Worm (Caenorhabditis elegans) whole organism, L1 larva: Measurements from ENCODE around the gene K02E2.7.

Experiments
- C34B4.2 ChIP-seq: sonication (generic microtip); optimal IDR thresholded peaks from 2 replicates; lab custom pipeline; 2017; ENCODE audit warnings: mild to moderate bottlenecking, missing genetic modification characterization, missing compliant biosample characterization
- F16B12.6 ChIP-seq: fragments of 150-350 bp; optimal IDR thresholded peaks from 2 replicates; lab custom pipeline; 2014; ENCODE audit warnings: missing biosample characterization, missing genetic modification characterization
- Y116A8C.19 ChIP-seq: sonication (generic microtip); optimal IDR thresholded peaks from 2 replicates; lab custom pipeline; 2016; ENCODE audit warnings: missing compliant biosample characterization, missing genetic modification characterization, borderline replicate concordance
- alr-1 ChIP-seq: fragments of 200-800 bp; sonication (Bioruptor generic); optimal IDR thresholded peaks from 2 replicates; lab custom pipeline; 2018; ENCODE audit warnings: borderline replicate concordance, mild to moderate bottlenecking, missing genetic modification characterization, missing compliant biosample characterization
- aly-2 ChIP-seq: fragments of 150-350 bp; optimal IDR thresholded peaks from 2 replicates; lab custom pipeline; 2014; ENCODE audit warnings: missing biosample characterization, missing genetic modification characterization
- blmp-1 ChIP-seq: fragments of 150-350 bp; optimal IDR thresholded peaks from 2 replicates; lab custom pipeline; 2014; ENCODE audit warnings: missing biosample characterization, missing genetic modification characterization
- ceh-8 ChIP-seq: fragments of 200-800 bp; sonication (Bioruptor generic); optimal IDR thresholded peaks from 2 replicates; lab custom pipeline; 2018; ENCODE audit warnings: mild to moderate bottlenecking, missing genetic modification characterization, moderate library complexity, missing compliant biosample characterization
- ceh-88 ChIP-seq: fragments of 200-800 bp; sonication (Bioruptor generic); IDR thresholded peaks from 2 replicates; pipeline ENCODE4 v1.3.6; 2022; ENCODE audit warnings: missing genetic modification characterization, missing compliant biosample characterization
- egl-13 ChIP-seq: sonication (generic microtip); optimal IDR thresholded peaks from 2 replicates; lab custom pipeline; 2016; ENCODE audit warnings: missing genotype, missing genetic modification reagents, missing genetic modification characterization, missing compliant biosample characterization
- elt-2 ChIP-seq: sonication (generic microtip); optimal IDR thresholded peaks from 2 replicates; lab custom pipeline; 2016; ENCODE audit warnings: missing genetic modification characterization, mild to moderate bottlenecking, inconsistent platforms, missing compliant biosample characterization, missing genetic modification reagents
- elt-3 ChIP-seq, 6 experiments: fragments of 150-350 bp in 1 of 6; sonication (generic microtip); optimal IDR thresholded peaks; 2 replicates each; lab custom pipeline; 2017 to 2018; ENCODE audit warnings: missing biosample characterization in 6 of 6, missing genetic modification characterization in 6 of 6, inconsistent platforms in 1 of 6
- fkh-4 ChIP-seq: sonication (generic microtip); optimal IDR thresholded peaks from 2 replicates; lab custom pipeline; 2016; ENCODE audit warnings: missing compliant biosample characterization, missing genetic modification characterization, borderline replicate concordance
- fkh-8 ChIP-seq: sonication (generic microtip); optimal IDR thresholded peaks from 2 replicates; lab custom pipeline; 2016; ENCODE audit warnings: mild to moderate bottlenecking, missing genetic modification characterization, missing compliant biosample characterization
- grh-1 ChIP-seq: fragments of 200-800 bp; sonication (Bioruptor generic); IDR thresholded peaks from 2 replicates; pipeline ENCODE4 v1.3.6; 2022; ENCODE audit warnings: missing genetic modification reagents, missing genetic modification characterization, missing compliant biosample characterization
- hlh-17 ChIP-seq: fragments of 200-800 bp; sonication (Bioruptor generic); optimal IDR thresholded peaks from 2 replicates; lab custom pipeline; 2018; ENCODE audit warnings: missing genetic modification characterization, mild to moderate bottlenecking, missing compliant biosample characterization, moderate library complexity, borderline replicate concordance
- irx-1 ChIP-seq: sonication (generic microtip); optimal IDR thresholded peaks from 2 replicates; lab custom pipeline; 2016; ENCODE audit warnings: missing genetic modification characterization, missing compliant biosample characterization
- isw-1 ChIP-seq: fragments of 200-800 bp; sonication (Bioruptor generic); IDR thresholded peaks from 2 replicates; pipeline ENCODE4 v1.3.6; 2022; ENCODE audit warnings: missing genetic modification characterization, missing compliant biosample characterization
- jun-1 ChIP-seq: fragments of 150-350 bp; optimal IDR thresholded peaks from 2 replicates; lab custom pipeline; 2014; ENCODE audit warnings: missing biosample characterization, missing genetic modification reagents, missing genetic modification characterization
- lin-14 ChIP-seq: fragments of 200-800 bp; sonication (Bioruptor generic); optimal IDR thresholded peaks from 2 replicates; lab custom pipeline; 2018; ENCODE audit warnings: mild to moderate bottlenecking, missing genetic modification characterization, moderate library complexity, missing compliant biosample characterization
- lir-3 ChIP-seq: sonication (generic microtip); optimal IDR thresholded peaks from 2 replicates; lab custom pipeline; 2016; ENCODE audit warnings: mild to moderate bottlenecking, missing genetic modification characterization, moderate library complexity, missing compliant biosample characterization; ENCODE audit not compliant: poor library complexity
- lsy-2 ChIP-seq, 2 experiments: fragments of 150-350 bp; optimal IDR thresholded peaks; 2 replicates each; lab custom pipeline; 2014; ENCODE audit warnings: missing biosample characterization in 2 of 2, missing genetic modification characterization in 2 of 2
- mab-9 ChIP-seq: fragments of 200-800 bp; sonication (Bioruptor generic); IDR thresholded peaks from 2 replicates; pipeline ENCODE4 v1.3.6; 2022; ENCODE audit warnings: missing genetic modification reagents, missing genetic modification characterization, missing compliant biosample characterization
- mdl-1 ChIP-seq, 2 experiments: fragments of 150-350 bp; optimal IDR thresholded peaks; 2 replicates each; lab custom pipeline; 2014 to 2017; ENCODE audit warnings: missing biosample characterization in 2 of 2, missing genetic modification characterization in 2 of 2, inconsistent platforms in 1 of 2
- mep-1 ChIP-seq: fragments of 150-350 bp; optimal IDR thresholded peaks from 2 replicates; lab custom pipeline; 2014; ENCODE audit warnings: missing biosample characterization, missing genetic modification characterization
- nhr-19 ChIP-seq: fragments of 200-800 bp; sonication (Bioruptor generic); conservative IDR thresholded peaks from 2 replicates; pipeline ENCODE4 v1.3.6; 2022; ENCODE audit warnings: missing genetic modification characterization, missing compliant biosample characterization
- nhr-47 ChIP-seq: sonication (generic microtip); optimal IDR thresholded peaks from 2 replicates; lab custom pipeline; 2016; ENCODE audit warnings: mild to moderate bottlenecking, missing genetic modification characterization, moderate library complexity, missing compliant biosample characterization
- nhr-71 ChIP-seq: sonication (generic microtip); optimal IDR thresholded peaks from 2 replicates; lab custom pipeline; 2016; ENCODE audit warnings: mild to moderate bottlenecking, missing genetic modification characterization, moderate library complexity, missing compliant biosample characterization
- nhr-76 ChIP-seq: sonication (generic microtip); optimal IDR thresholded peaks from 2 replicates; lab custom pipeline; 2017; ENCODE audit warnings: missing biosample characterization, missing genetic modification characterization
- nhr-77 ChIP-seq: fragments of 150-350 bp; optimal IDR thresholded peaks from 2 replicates; lab custom pipeline; 2014; ENCODE audit warnings: missing biosample characterization, missing genetic modification characterization
- nhr-84 ChIP-seq: sonication (generic microtip); optimal IDR thresholded peaks from 2 replicates; lab custom pipeline; 2017; ENCODE audit warnings: missing biosample characterization, missing genetic modification characterization
- nhr-85 ChIP-seq: sonication (generic microtip); peaks from one replicate; lab custom pipeline; 2016; ENCODE audit warnings: missing genetic modification characterization, inconsistent platforms, missing compliant biosample characterization
- pax-3 ChIP-seq: fragments of 200-800 bp; sonication (Bioruptor generic); optimal IDR thresholded peaks from 2 replicates; lab custom pipeline; 2018; ENCODE audit warnings: mild to moderate bottlenecking, missing genetic modification characterization, moderate library complexity, missing compliant biosample characterization
- rnt-1 ChIP-seq: sonication (generic microtip); optimal IDR thresholded peaks from 2 replicates; lab custom pipeline; 2016; ENCODE audit warnings: mild to moderate bottlenecking, missing genetic modification characterization, moderate library complexity, missing compliant biosample characterization
- skn-1 ChIP-seq: fragments of 150-350 bp; optimal IDR thresholded peaks from 2 replicates; lab custom pipeline; 2014; ENCODE audit warnings: missing biosample characterization, missing genetic modification characterization
- sox-4 ChIP-seq: sonication (generic microtip); optimal IDR thresholded peaks from 2 replicates; lab custom pipeline; 2016; ENCODE audit warnings: missing genetic modification characterization, missing compliant biosample characterization
- swsn-7 ChIP-seq: sonication (generic microtip); optimal IDR thresholded peaks from 2 replicates; lab custom pipeline; 2016; ENCODE audit warnings: missing genetic modification characterization, missing compliant biosample characterization
- tbx-2 ChIP-seq: sonication (generic microtip); optimal IDR thresholded peaks from 2 replicates; lab custom pipeline; 2016; ENCODE audit warnings: missing genetic modification characterization, missing compliant biosample characterization
- unc-86 ChIP-seq: sonication (generic microtip); optimal IDR thresholded peaks from 2 replicates; lab custom pipeline; 2016; ENCODE audit warnings: missing genetic modification characterization, missing compliant biosample characterization
- xbp-1 ChIP-seq: sonication (generic microtip); optimal IDR thresholded peaks from 2 replicates; lab custom pipeline; 2016; ENCODE audit warnings: missing genetic modification characterization, missing compliant biosample characterization
- zag-1 ChIP-seq: fragments of 150-350 bp; optimal IDR thresholded peaks from 2 replicates; lab custom pipeline; 2014; ENCODE audit warnings: missing biosample characterization, missing genetic modification characterization
- zip-4 ChIP-seq: fragments of 200-800 bp; sonication (Bioruptor generic); optimal IDR thresholded peaks from 2 replicates; lab custom pipeline; 2018; ENCODE audit warnings: mild to moderate bottlenecking, missing genetic modification characterization, moderate library complexity, missing compliant biosample characterization
- ztf-11 ChIP-seq, 2 experiments: sonication (generic microtip); optimal IDR thresholded peaks; 2 replicates each; lab custom pipeline; 2016 to 2017; ENCODE audit warnings: missing genetic modification characterization in 2 of 2, missing biosample characterization in 1 of 2, missing compliant biosample characterization in 1 of 2

The K02E2.7 gene

ce11 chrV:20424229-20425182 lies 37.7 kb upstream of the K02E2.7 start (continued):
- peak; percentile 49 for TF ChIP-seq swsn-7 (tag; lab: Kevin White, UChicago)
- TF ChIP-seq xbp-1 (tag; lab: Kevin White, UChicago) = peak; percentile 64
- TF ChIP-seq mdl-1 (tag; optimal IDR thresholded peaks at IDR 0.05; lab: Kevin White, UChicago) = peak in 1 of 2 experiments; percentile 64
- peak; percentile 12 for TF ChIP-seq ceh-8 (GFP tag; lab: Kevin White, UChicago)
- TF ChIP-seq mab-9 (GFP tag; lab: Robert Waterston, UW) = no peak
- peak; percentile 58 for TF ChIP-seq egl-13
- TF ChIP-seq ztf-11 (tag; optimal IDR thresholded peaks at IDR 0.05; lab: Kevin White, UChicago) = peak in 1 of 2 experiments; percentile 70
- TF ChIP-seq fkh-8 (tag; lab: Kevin White, UChicago) = peak; percentile 66
- TF ChIP-seq elt-3 (tag; optimal IDR thresholded peaks at IDR 0.05; lab: Kevin White, UChicago) = peak in 1 of 6 experiments; percentile 14
- peak; percentile 90 for TF ChIP-seq nhr-85 (tag; lab: Kevin White, UChicago)
- TF ChIP-seq mep-1 (tag; lab: Kevin White, UChicago) = peak; percentile 62
- peak; percentile 40 for TF ChIP-seq jun-1 (tag; lab: Kevin White, UChicago)
- no peak for TF ChIP-seq hlh-17 (GFP tag; lab: Kevin White, UChicago)
- TF ChIP-seq nhr-19 (GFP tag; lab: Robert Waterston, UW) = peak; percentile 57
- TF ChIP-seq nhr-77 (tag; lab: Kevin White, UChicago) = no peak
- no peak for TF ChIP-seq zip-4
- peak; percentile 13 for TF ChIP-seq zag-1
- peak; percentile 40 for TF ChIP-seq skn-1
- peak; percentile 68 for TF ChIP-seq tbx-2 (tag; lab: Kevin White, UChicago)
- peak; percentile 88 for TF ChIP-seq lir-3 (tag; lab: Kevin White, UChicago)
- no peak for TF ChIP-seq nhr-84
- peak; percentile 52 for TF ChIP-seq unc-86
- peak; percentile 50 for TF ChIP-seq isw-1 (GFP tag; lab: Robert Waterston, UW)

ce11 chrV:20423428-20423827 lies 36.6 kb upstream of the K02E2.7 start:
- peak; percentile 54 for TF ChIP-seq elt-2 (tag; lab: Kevin White, UChicago)
- TF ChIP-seq nhr-47 (tag; lab: Kevin White, UChicago) = no peak
- no peak for TF ChIP-seq aly-2
- TF ChIP-seq F16B12.6 = no peak
- no peak for TF ChIP-seq rnt-1
- peak in 1 of 6 experiments; percentile 4 for TF ChIP-seq elt-3 (tag; optimal IDR thresholded peaks at IDR 0.05; lab: Kevin White, UChicago)
- TF ChIP-seq nhr-76 (tag; lab: Kevin White, UChicago) = no peak
- TF ChIP-seq lin-14 (GFP tag; lab: Kevin White, UChicago) = peak; percentile 11
- TF ChIP-seq nhr-71 (tag; lab: Kevin White, UChicago) = peak; percentile 11
- TF ChIP-seq blmp-1 = peak; percentile 26
- TF ChIP-seq lsy-2 (tag; optimal IDR thresholded peaks at IDR 0.05; lab: Kevin White, UChicago) = no peak
- TF ChIP-seq irx-1 (tag; lab: Kevin White, UChicago) = no peak
- TF ChIP-seq nhr-19 (GFP tag; lab: Robert Waterston, UW) = 0 out of 2 replicates have a peak, but pooled peaks have one; percentile 3
- TF ChIP-seq C34B4.2 (tag; lab: Kevin White, UChicago) = no peak
- no peak for TF ChIP-seq sox-4
- no peak for TF ChIP-seq nhr-84
- TF ChIP-seq xbp-1 (tag; lab: Kevin White, UChicago) = no peak
- TF ChIP-seq mdl-1 (tag; optimal IDR thresholded peaks at IDR 0.05; lab: Kevin White, UChicago) = no peak
- TF ChIP-seq Y116A8C.19 (tag; lab: Kevin White, UChicago) = no peak
- TF ChIP-seq swsn-7 (tag; lab: Kevin White, UChicago) = no peak
- no peak for TF ChIP-seq pax-3 (tag; lab: Kevin White, UChicago)
- no peak for TF ChIP-seq alr-1 (tag; lab: Kevin White, UChicago)
- no peak for TF ChIP-seq fkh-4 (tag; lab: Kevin White, UChicago)
- TF ChIP-seq zip-4 = no peak
- TF ChIP-seq grh-1 = no peak
- no peak for TF ChIP-seq ceh-8 (GFP tag; lab: Kevin White, UChicago)
- no peak for TF ChIP-seq ceh-88 (GFP tag; lab: Robert Waterston, UW)
- no peak for TF ChIP-seq lir-3 (tag; lab: Kevin White, UChicago)
- TF ChIP-seq skn-1 = no peak
